Fruit fly (Drosophila melanogaster) whole organism, embryonic: Measurements from ENCODE around the gene CG43880.

Experiments
- Bdp1 ChIP-seq: fragments of 200-800 bp; sonication (Bioruptor generic); optimal IDR thresholded peaks from 3 replicates; lab custom pipeline; 2016; ENCODE audit warnings: missing biosample characterization, missing genetic modification characterization
- BtbVII ChIP-seq: fragments of 200-800 bp; sonication (Bioruptor generic); optimal IDR thresholded peaks from 3 replicates; lab custom pipeline; 2017; ENCODE audit warnings: missing biosample characterization, mild to moderate bottlenecking, missing genetic modification characterization
- CG11085 ChIP-seq: fragments of 200-800 bp; sonication (Bioruptor generic); IDR thresholded peaks from 2 replicates; pipeline ENCODE4 v1.3.6; 2022; ENCODE audit warnings: missing biosample characterization, missing genetic modification characterization
- CG11398 ChIP-seq: fragments of 200-800 bp; sonication (Bioruptor generic); optimal IDR thresholded peaks from 2 replicates; lab custom pipeline; 2016; ENCODE audit warnings: missing biosample characterization, missing genetic modification characterization
- CG11560 ChIP-seq: fragments of 200-800 bp; sonication (Bioruptor generic); IDR thresholded peaks from 3 replicates; pipeline ENCODE4 v1.3.6; 2022; ENCODE audit warnings: missing biosample characterization, missing genetic modification characterization
- CG1233 ChIP-seq: fragments of 200-800 bp; sonication (Bioruptor generic); optimal IDR thresholded peaks from 4 replicates; lab custom pipeline; 2018; ENCODE audit warnings: missing biosample characterization, mild to moderate bottlenecking, missing genetic modification characterization
- CG13894 ChIP-seq: fragments of 200-800 bp; sonication (Bioruptor generic); optimal IDR thresholded peaks from 3 replicates; lab custom pipeline; 2018; ENCODE audit warnings: missing biosample characterization, mild to moderate bottlenecking, missing genetic modification characterization, moderate library complexity
- CG14441 ChIP-seq: fragments of 200-800 bp; sonication (Bioruptor generic); IDR thresholded peaks from 2 replicates; pipeline ENCODE4 v1.3.6; 2022; ENCODE audit warnings: missing biosample characterization, missing genetic modification characterization
- CG14965 ChIP-seq: fragments of 200-800 bp; sonication (Bioruptor generic); optimal IDR thresholded peaks from 2 replicates; lab custom pipeline; 2016; ENCODE audit warnings: missing biosample characterization, missing genetic modification characterization, borderline replicate concordance
- CG17328 ChIP-seq: fragments of 200-800 bp; sonication (Bioruptor generic); IDR thresholded peaks from 2 replicates; pipeline ENCODE4 v1.3.6; 2022; ENCODE audit warnings: missing biosample characterization, missing genetic modification characterization
- CG18476 ChIP-seq: fragments of 200-800 bp; sonication (Bioruptor generic); optimal IDR thresholded peaks from 2 replicates; lab custom pipeline; 2016; ENCODE audit warnings: missing biosample characterization, mild to moderate bottlenecking, missing genetic modification characterization
- CG18599 ChIP-seq: fragments of 200-800 bp; sonication (Bioruptor generic); optimal IDR thresholded peaks from 3 replicates; lab custom pipeline; 2017; ENCODE audit warnings: missing biosample characterization, missing genetic modification characterization, mild to moderate bottlenecking, moderate library complexity, missing genetic modification reagents
- CG2678 ChIP-seq: fragments of 200-800 bp; sonication (Bioruptor generic); optimal IDR thresholded peaks from 3 replicates; lab custom pipeline; 2019; ENCODE audit warnings: missing biosample characterization, mild to moderate bottlenecking, missing genetic modification characterization, moderate library complexity
- CG30431 ChIP-seq: fragments of 200-800 bp; sonication (Bioruptor generic); optimal IDR thresholded peaks from 2 replicates; lab custom pipeline; 2017; ENCODE audit warnings: missing biosample characterization, missing genetic modification characterization
- CG32532 ChIP-seq: fragments of 200-800 bp; sonication (Bioruptor generic); IDR thresholded peaks from 2 replicates; pipeline ENCODE4 v1.3.6; 2022; ENCODE audit warnings: missing biosample characterization, missing genetic modification characterization
- CG33213 ChIP-seq: fragments of 200-800 bp; sonication (Bioruptor generic); optimal IDR thresholded peaks from 3 replicates; lab custom pipeline; 2016; ENCODE audit warnings: missing biosample characterization, missing genetic modification characterization
- CG5180 ChIP-seq: fragments of 200-800 bp; sonication (Bioruptor generic); optimal IDR thresholded peaks from 3 replicates; lab custom pipeline; 2017; ENCODE audit warnings: missing biosample characterization, missing genetic modification characterization, mild to moderate bottlenecking, moderate library complexity, missing genetic modification reagents
- CG6272 ChIP-seq: fragments of 200-800 bp; sonication (Bioruptor generic); IDR thresholded peaks from 2 replicates; pipeline ENCODE4 v1.3.6; 2022; ENCODE audit warnings: missing biosample characterization, missing genetic modification characterization
- CG9876 ChIP-seq: fragments of 200-800 bp; sonication (Bioruptor generic); optimal IDR thresholded peaks from 2 replicates; lab custom pipeline; 2016; ENCODE audit warnings: missing biosample characterization, missing genetic modification characterization
- CrebB ChIP-seq: fragments of 200-800 bp; sonication (Bioruptor generic); optimal IDR thresholded peaks from 3 replicates; lab custom pipeline; 2018; ENCODE audit warnings: missing biosample characterization, mild to moderate bottlenecking, missing genetic modification characterization
- GATAe ChIP-seq: fragments of 200-800 bp; sonication (Bioruptor generic); conservative IDR thresholded peaks from 2 replicates; pipeline ENCODE4 v1.3.6; 2022; ENCODE audit warnings: missing biosample characterization, missing genetic modification characterization
- Med ChIP-seq: fragments of 200-800 bp; sonication (Bioruptor generic); peaks from one replicate; lab custom pipeline; 2016; ENCODE audit warnings: missing biosample characterization, missing genetic modification characterization, mild to moderate bottlenecking, inconsistent platforms, moderate library complexity
- Mrtf ChIP-seq: fragments of 200-800 bp; sonication (Bioruptor generic); IDR thresholded peaks from 3 replicates; pipeline ENCODE4 v1.3.6; 2022; ENCODE audit warnings: missing biosample characterization, missing genetic modification characterization
- NC2α ChIP-seq: fragments of 200-800 bp; sonication (Bioruptor generic); optimal IDR thresholded peaks from 2 replicates; lab custom pipeline; 2016; ENCODE audit warnings: missing biosample characterization, missing genetic modification characterization
- Nf-YB ChIP-seq: fragments of 200-800 bp; sonication (Bioruptor generic); optimal IDR thresholded peaks from 3 replicates; lab custom pipeline; 2019; ENCODE audit warnings: missing biosample characterization, mild to moderate bottlenecking, missing genetic modification characterization, moderate library complexity
- Nf-YC ChIP-seq: fragments of 200-800 bp; optimal IDR thresholded peaks from 3 replicates; lab custom pipeline; 2019; ENCODE audit warnings: missing biosample characterization, mild to moderate bottlenecking, missing genetic modification characterization, moderate library complexity
- PHDP ChIP-seq: fragments of 200-800 bp; sonication (Bioruptor generic); optimal IDR thresholded peaks from 3 replicates; lab custom pipeline; 2018; ENCODE audit warnings: missing biosample characterization, mild to moderate bottlenecking, missing genetic modification characterization, moderate library complexity
- Spps ChIP-seq: fragments of 200-800 bp; sonication (Bioruptor generic); optimal IDR thresholded peaks from 2 replicates; lab custom pipeline; 2018; ENCODE audit warnings: missing biosample characterization, mild to moderate bottlenecking, missing genetic modification characterization
- Sry-δ ChIP-seq: fragments of 200-800 bp; sonication (Bioruptor generic); optimal IDR thresholded peaks from 2 replicates; lab custom pipeline; 2016; ENCODE audit warnings: missing biosample characterization, missing genetic modification characterization
- Tbp ChIP-seq: fragments of >200 bp; optimal IDR thresholded peaks from 2 replicates; lab custom pipeline; 2018; ENCODE audit warnings: missing biosample characterization, missing genetic modification characterization
- abd-A ChIP-seq: fragments of 200-800 bp; sonication (Bioruptor generic); optimal IDR thresholded peaks from 3 replicates; lab custom pipeline; 2019; ENCODE audit warnings: missing biosample characterization, mild to moderate bottlenecking, missing genetic modification characterization, moderate library complexity
- al ChIP-seq: fragments of 200-800 bp; sonication (Bioruptor generic); IDR thresholded peaks from 2 replicates; pipeline ENCODE4 v1.3.6; 2022; ENCODE audit warnings: missing biosample characterization, missing genetic modification characterization
- bowl ChIP-seq: fragments of 200-800 bp; sonication (Bioruptor generic); IDR thresholded peaks from 2 replicates; pipeline ENCODE4 v1.3.6; 2022; ENCODE audit warnings: missing biosample characterization, missing genetic modification characterization
- cg ChIP-seq: fragments of 200-800 bp; sonication (Bioruptor generic); optimal IDR thresholded peaks from 3 replicates; lab custom pipeline; 2019; ENCODE audit warnings: missing biosample characterization, mild to moderate bottlenecking, missing genetic modification characterization, moderate library complexity
- chm ChIP-seq: fragments of 200-800 bp; sonication (Bioruptor generic); IDR thresholded peaks from 2 replicates; pipeline ENCODE4 v1.3.6; 2022; ENCODE audit warnings: missing biosample characterization, missing genetic modification characterization
- danr ChIP-seq: fragments of 200-800 bp; sonication (Bioruptor generic); IDR thresholded peaks from 2 replicates; pipeline ENCODE4 v1.3.6; 2022; ENCODE audit warnings: missing biosample characterization, missing genetic modification characterization
- dysf ChIP-seq: fragments of 200-800 bp; sonication (Bioruptor generic); IDR thresholded peaks from 3 replicates; pipeline ENCODE4 v1.3.6; 2022; ENCODE audit warnings: missing biosample characterization, missing genetic modification characterization
- eve ChIP-seq, 2 experiments: fragments of >200 bp; optimal IDR thresholded peaks; 2 replicates each; lab custom pipeline; 2017; ENCODE audit warnings: missing biosample characterization in 2 of 2, missing genetic modification characterization in 2 of 2
- ewg ChIP-seq: fragments of 200-800 bp; sonication (Bioruptor generic); optimal IDR thresholded peaks from 3 replicates; lab custom pipeline; 2017; ENCODE audit warnings: mild to moderate bottlenecking, missing biosample characterization, missing genetic modification reagents, missing genetic modification characterization
- exex ChIP-seq: fragments of 200-800 bp; sonication (Bioruptor generic); optimal IDR thresholded peaks from 4 replicates; lab custom pipeline; 2018; ENCODE audit warnings: missing biosample characterization, mild to moderate bottlenecking, missing genetic modification characterization, moderate library complexity
- gt ChIP-seq: fragments of 200-800 bp; sonication (Bioruptor generic); IDR thresholded peaks from 2 replicates; pipeline ENCODE4 v1.3.6; 2022; ENCODE audit warnings: missing biosample characterization, missing genetic modification characterization
- jigr1 ChIP-seq: fragments of 200-800 bp; sonication (Bioruptor generic); IDR thresholded peaks from 3 replicates; pipeline ENCODE4 v1.3.6; 2022; ENCODE audit warnings: missing biosample characterization, missing genetic modification characterization
- p53 ChIP-seq: fragments of 200-800 bp; sonication (Bioruptor generic); optimal IDR thresholded peaks from 2 replicates; lab custom pipeline; 2016; ENCODE audit warnings: missing biosample characterization, missing genetic modification characterization
- peb ChIP-seq: fragments of 200-800 bp; sonication (Bioruptor generic); IDR thresholded peaks from 2 replicates; pipeline ENCODE4 v1.3.6; 2022; ENCODE audit warnings: missing biosample characterization, missing genetic modification characterization
- pfk ChIP-seq: fragments of 200-800 bp; sonication (Bioruptor generic); optimal IDR thresholded peaks from 2 replicates; lab custom pipeline; 2018; ENCODE audit warnings: missing biosample characterization, mild to moderate bottlenecking, missing genetic modification characterization, moderate library complexity
- sens-2 ChIP-seq: fragments of 200-800 bp; sonication (Bioruptor generic); IDR thresholded peaks from 2 replicates; pipeline ENCODE4 v1.3.6; 2022; ENCODE audit warnings: missing biosample characterization, missing genetic modification characterization
- seq ChIP-seq: fragments of 200-800 bp; sonication (Bioruptor generic); IDR thresholded peaks from 2 replicates; pipeline ENCODE4 v1.3.6; 2022; ENCODE audit warnings: missing biosample characterization, missing genetic modification characterization
- sim ChIP-seq: fragments of 200-800 bp; sonication (Bioruptor generic); IDR thresholded peaks from 2 replicates; pipeline ENCODE4 v1.3.6; 2022; ENCODE audit warnings: missing biosample characterization, missing genetic modification characterization
- ssp ChIP-seq: fragments of 200-800 bp; sonication (Bioruptor generic); IDR thresholded peaks from 2 replicates; pipeline ENCODE4 v1.3.6; 2022; ENCODE audit warnings: missing biosample characterization, missing genetic modification characterization
- ttk ChIP-seq: fragments of 200-800 bp; sonication (Bioruptor generic); IDR thresholded peaks from 2 replicates; pipeline ENCODE4 v2.1.2; 2022; ENCODE audit warnings: missing biosample characterization, missing genetic modification characterization

CG43880 gene

dm6 chr3L:7968422-7969030, 22.4 kb upstream of the CG43880 start (continued):
- TF ChIP-seq ewg (GFP tag; lab: Kevin White, UChicago) (peak; percentile 80), Med (GFP tag; lab: Kevin White, UChicago) (peak; percentile 60), Tbp (GFP tag; lab: Kevin White, UChicago) (no peak), Sry-δ (no peak), dysf (no peak), CG11398 (GFP tag; lab: Kevin White, UChicago) (no peak), GATAe (GFP tag; lab: Robert Waterston, UW) (no peak), Nf-YB (GFP tag; lab: Kevin White, UChicago) (peak; percentile 86)
- TF ChIP-seq, all 482 proteins: peak for 10

dm6 chr3L:7967203-7967602, 21.1 kb upstream of the CG43880 start:
- TF ChIP-seq sim (GFP tag; lab: Robert Waterston, UW) (no peak), chm (GFP tag; lab: Robert Waterston, UW) (no peak), NC2α (no peak), sens-2 (no peak), Mrtf (GFP tag; lab: Robert Waterston, UW) (no peak), CG6272 (GFP tag; lab: Robert Waterston, UW) (no peak), jigr1 (GFP tag; lab: Robert Waterston, UW) (no peak), ttk (GFP tag; lab: Robert Waterston, UW) (0 out of 2 replicates have a peak, but pooled peaks have one; percentile 20), abd-A (tag; lab: Kevin White, UChicago) (peak; percentile 66), ssp (no peak), gt (GFP tag; lab: Robert Waterston, UW) (no peak), CG1233 (GFP tag; lab: Kevin White, UChicago) (no peak), CG13894 (no peak), al (GFP tag; lab: Robert Waterston, UW) (no peak), CG18599 (GFP tag; lab: Kevin White, UChicago) (no peak), CG2678 (no peak), BtbVII (GFP tag; lab: Kevin White, UChicago) (no peak), CG11085 (GFP tag; lab: Robert Waterston, UW) (no peak), Bdp1 (no peak), Tbp (GFP tag; lab: Kevin White, UChicago) (no peak), peb (GFP tag; lab: Robert Waterston, UW) (no peak), CG11560 (0 out of 3 replicates have a peak, but pooled peaks have one; percentile 17), eve (GFP tag; optimal IDR thresholded peaks at IDR 0.05; lab: Kevin White, UChicago) (no peak), CG18476 (GFP tag; lab: Kevin White, UChicago) (no peak), CG30431 (GFP tag; lab: Kevin White, UChicago) (no peak), p53 (no peak), cg (GFP tag; lab: Kevin White, UChicago) (no peak), Spps (tag; lab: Kevin White, UChicago) (no peak), CG32532 (GFP tag; lab: Robert Waterston, UW) (peak; percentile 15; the same call in 1 of the 2 replicates), CG33213 (no peak), danr (GFP tag; lab: Robert Waterston, UW) (no peak), CG17328 (GFP tag; lab: Robert Waterston, UW) (no peak), pfk (GFP tag; lab: Kevin White, UChicago) (no peak), CG9876 (GFP tag; lab: Kevin White, UChicago) (no peak), Nf-YC (tag; lab: Kevin White, UChicago) (peak; percentile 80), exex (peak; percentile 75), CG14441 (GFP tag; lab: Robert Waterston, UW) (no peak), CG5180 (GFP tag; lab: Kevin White, UChicago) (no peak), ewg (GFP tag; lab: Kevin White, UChicago) (peak; percentile 7), PHDP (tag; lab: Kevin White, UChicago) (no peak), seq (GFP tag; lab: Robert Waterston, UW) (peak; percentile 76; the same call in 1 of the 2 replicates), CG14965 (GFP tag; lab: Kevin White, UChicago) (no peak), bowl (GFP tag; lab: Robert Waterston, UW) (no peak), CrebB (tag; lab: Kevin White, UChicago) (no peak)
